Worm (Caenorhabditis elegans): ENCODE results near the gene T09F5.10.

DNA sequence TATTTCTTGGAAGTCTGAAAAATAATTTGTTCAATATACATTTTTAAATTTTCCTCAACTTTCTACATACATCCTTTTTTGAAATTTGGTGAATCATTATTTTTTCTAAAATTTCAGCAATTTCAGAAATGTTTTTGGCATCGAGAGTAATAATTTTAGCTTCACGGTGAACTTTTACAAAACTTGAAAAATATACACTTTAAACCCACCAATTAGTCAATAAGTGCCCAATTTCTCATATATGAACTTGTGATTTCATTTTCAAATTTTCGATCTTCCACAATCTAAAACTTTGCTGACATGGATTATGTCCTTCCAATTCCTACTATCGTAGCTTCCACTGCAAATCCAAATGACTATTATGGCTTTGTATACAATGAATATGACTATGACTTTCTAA lies 43.8 kb downstream of the T09F5.10 start, which contains the start of gene srw-24:
- TF ChIP-seq nfya-1 (tag; optimal IDR thresholded peaks at IDR 0.05; ENCODE audit: insufficient read depth) (no peak), pha-4 (tag; optimal IDR thresholded peaks at IDR 0.05) (no peak), fkh-10 (GFP tag; optimal IDR thresholded peaks at IDR 0.05) (no peak)
